Worm (Caenorhabditis elegans) whole organism, L4 larva: ENCODE results near the gene C10B5.1.

Experiments used
- aha-1 ChIP-seq: fragments of 150-350 bp; peaks from one replicate; lab custom pipeline; 2014; ENCODE audit warnings: missing biosample characterization, missing genetic modification characterization
- ceh-82 ChIP-seq: sonication (generic microtip); optimal IDR thresholded peaks from 2 replicates; lab custom pipeline; 2017; ENCODE audit warnings: missing biosample characterization, missing genetic modification characterization
- egl-27 ChIP-seq: sonication (generic microtip); optimal IDR thresholded peaks from 3 replicates; lab custom pipeline; 2017; ENCODE audit warnings: missing biosample characterization, missing genetic modification reagents, missing genetic modification characterization
- pha-4 ChIP-seq, 2 experiments: fragments of 150-350 bp in 1 of 2; fragments of 200-800 bp in 1 of 2; sonication (Bioruptor generic) in 1 of 2; IDR thresholded peaks in 1 of 2; optimal IDR thresholded peaks in 1 of 2; 2 replicates each; pipeline versions ENCODE4 v1.3.6 to Lab custom; 2014 to 2022; ENCODE audit warnings: missing genetic modification characterization in 2 of 2, missing genetic modification reagents in 2 of 2, missing biosample characterization in 1 of 2, missing compliant biosample characterization in 1 of 2
- skn-1 ChIP-seq: fragments of 150-350 bp; optimal IDR thresholded peaks from 2 replicates; lab custom pipeline; 2014; ENCODE audit warnings: missing biosample characterization, missing genetic modification characterization
- unc-130 ChIP-seq: sonication (generic microtip); optimal IDR thresholded peaks from 2 replicates; lab custom pipeline; 2016; ENCODE audit warnings: missing genetic modification reagents, missing genetic modification characterization, missing compliant biosample characterization
- unc-62 ChIP-seq, 3 experiments: fragments of 150-350 bp in 1 of 3; sonication (generic microtip); optimal IDR thresholded peaks in 2 of 3; peaks in 1 of 3; 1 replicate in 1 of 3; 2 replicates in 2 of 3; lab custom pipeline; 2014 to 2017; ENCODE audit warnings: missing biosample characterization in 3 of 3, missing genetic modification characterization in 3 of 3, missing genetic modification reagents in 3 of 3, missing genotype in 1 of 3

ce11 chrV:8594105-8594964 lies 13.3 kb downstream of the C10B5.1 start, which contains the start of gene tag-196:
- TF ChIP-seq ceh-82 (no peak), aha-1 (tag; lab: Kevin White, UChicago) (peak; percentile 89), unc-62 (GFP tag; optimal IDR thresholded peaks at IDR 0.05 in 1 of 2; lab: Kevin White, UChicago) (peak in 1 of 2 experiments; percentile 77), unc-62 (tag; optimal IDR thresholded peaks at IDR 0.05; lab: Kevin White, UChicago) (no peak), egl-27 (tag; lab: Kevin White, UChicago) (no peak), pha-4 (GFP tag; IDR thresholded peaks at IDR 0.05; lab: Robert Waterston, UW) (no peak), pha-4 (tag; optimal IDR thresholded peaks at IDR 0.05; lab: Kevin White, UChicago) (no peak), unc-130 (GFP tag; lab: Kevin White, UChicago) (no peak), skn-1 (tag; lab: Kevin White, UChicago) (no peak)
